Worm (Caenorhabditis elegans) whole organism, midembryonic: ENCODE measurements around the gene C35D10.17.

Source experiments
- T22C8.4 ChIP-seq: fragments of 200-800 bp; sonication (Bioruptor generic); IDR thresholded peaks from 2 replicates; pipeline ENCODE4 v1.3.6; 2022; ENCODE audit warnings: missing genetic modification characterization, missing compliant biosample characterization
- cog-1 ChIP-seq: sonication (generic microtip); optimal IDR thresholded peaks from 2 replicates; lab custom pipeline; 2016; ENCODE audit warnings: missing genetic modification characterization, missing compliant biosample characterization
- flt-1 ChIP-seq: fragments of 200-800 bp; sonication (Bioruptor generic); IDR thresholded peaks from 2 replicates; pipeline ENCODE4 v1.3.6; 2022; ENCODE audit warnings: missing genetic modification characterization, missing compliant biosample characterization
- klf-2 ChIP-seq: fragments of 200-800 bp; sonication (Bioruptor generic); conservative IDR thresholded peaks from 2 replicates; pipeline ENCODE4 v1.3.6; 2022; ENCODE audit warnings: missing genetic modification reagents, missing genetic modification characterization, missing compliant biosample characterization
- med-1 ChIP-seq: sonication (generic microtip); optimal IDR thresholded peaks from 2 replicates; lab custom pipeline; 2017; ENCODE audit warnings: missing genetic modification characterization, mild to moderate bottlenecking, missing compliant biosample characterization, antibody characterized with exemption, missing genetic modification reagents; ENCODE audit not compliant: insufficient read depth
- ref-1 ChIP-seq: fragments of 200-800 bp; sonication (Bioruptor generic); conservative IDR thresholded peaks from 2 replicates; pipeline ENCODE4 v1.3.6; 2022; ENCODE audit warnings: missing genetic modification reagents, missing genetic modification characterization, missing compliant biosample characterization
- tab-1 ChIP-seq: fragments of 200-800 bp; sonication (Bioruptor generic); IDR thresholded peaks from 2 replicates; pipeline ENCODE4 v1.3.6; 2022; ENCODE audit warnings: missing genetic modification characterization, missing compliant biosample characterization
- ztf-23 ChIP-seq: fragments of 200-800 bp; sonication (Bioruptor generic); IDR thresholded peaks from 2 replicates; pipeline ENCODE4 v1.3.6; 2022; ENCODE audit warnings: missing genetic modification reagents, missing genetic modification characterization, missing compliant biosample characterization
- ztf-29 ChIP-seq: fragments of 200-800 bp; sonication (Bioruptor generic); IDR thresholded peaks from 2 replicates; pipeline ENCODE4 v1.3.6; 2022; ENCODE audit warnings: missing genetic modification reagents, missing genetic modification characterization, missing compliant biosample characterization

C35D10.17 gene

DNA sequence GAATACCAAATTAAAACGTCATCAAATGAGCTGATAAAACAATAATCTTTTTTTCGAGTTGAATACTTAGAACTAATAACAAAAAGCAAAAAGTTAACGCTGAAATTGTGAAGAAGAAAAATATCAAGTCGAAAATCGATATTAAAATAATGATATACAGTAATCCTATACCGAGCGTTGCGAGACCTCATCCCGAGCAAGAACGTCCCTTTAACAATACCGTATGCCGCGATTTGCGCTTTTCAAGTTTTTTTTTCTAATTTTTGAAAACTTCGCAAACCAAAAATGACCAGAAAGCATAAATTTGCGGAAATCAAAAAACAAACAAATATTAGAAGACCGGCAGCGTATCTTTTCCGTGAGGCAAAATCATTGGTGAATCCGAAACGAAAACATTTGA is 24.1 kb downstream of the C35D10.17 start, which contains the start of gene F26F4.5:
F26F4.5 (minus strand) TSS at position 256 of the 400 bp plus-strand sequence.
- TF ChIP-seq tab-1 (no peak), flt-1 (no peak), ref-1 (no peak), med-1 (GFP tag; lab: Kevin White, UChicago) (no peak), ztf-29 (no peak), klf-2 (no peak), T22C8.4 (GFP tag; lab: Robert Waterston, UW) (no peak), ztf-23 (GFP tag; lab: Robert Waterston, UW) (no peak), cog-1 (tag; lab: Kevin White, UChicago) (no peak)

DNA sequence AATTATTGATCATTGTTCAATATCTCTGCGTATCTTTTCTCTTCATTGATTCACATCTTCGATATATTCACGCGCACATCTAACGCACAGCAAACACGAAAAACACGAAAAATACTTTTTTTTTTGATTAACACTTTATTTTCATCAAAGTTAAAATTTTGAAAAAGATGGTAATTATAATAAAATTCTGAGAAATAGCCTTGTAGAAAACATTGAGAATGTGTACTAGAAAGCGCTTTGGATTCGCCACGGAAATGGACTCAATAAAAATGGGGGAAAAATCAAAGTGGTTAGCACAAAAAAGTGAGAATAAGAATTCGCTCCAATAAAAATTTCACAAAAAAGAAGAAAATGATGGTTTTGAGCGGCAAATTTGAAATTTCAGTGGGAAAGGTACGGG is 26.7 kb downstream of the C35D10.17 start, which contains the start of gene F26F4.6:
F26F4.6 (minus strand) TSS at position 101 of the 400 bp plus-strand sequence.
- TF ChIP-seq T22C8.4 (GFP tag; lab: Robert Waterston, UW) (no peak), tab-1 (no peak), med-1 (GFP tag; lab: Kevin White, UChicago) (no peak), ref-1 (no peak)

DNA sequence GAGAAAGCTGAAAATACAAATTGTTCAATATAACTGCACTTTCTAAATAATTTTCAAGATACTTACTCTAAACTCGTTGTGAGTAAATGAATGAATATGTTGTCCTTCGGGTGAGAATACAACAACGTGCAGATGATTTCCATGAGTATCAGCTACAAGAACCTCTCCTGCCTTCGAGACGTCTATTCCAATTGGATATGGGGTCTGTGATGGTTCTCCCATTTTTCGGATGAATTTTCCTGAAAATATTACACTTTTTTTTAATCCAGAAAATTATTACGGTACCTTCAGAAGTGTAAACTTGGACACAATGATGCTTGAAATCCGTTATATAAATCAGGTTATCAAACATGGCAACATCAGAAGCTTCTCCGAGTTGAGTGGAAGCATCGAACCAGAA is 28.5 kb downstream of the C35D10.17 start:
- TF ChIP-seq ref-1 (no peak), ztf-23 (GFP tag; lab: Robert Waterston, UW) (no peak), ztf-29 (no peak), T22C8.4 (GFP tag; lab: Robert Waterston, UW) (no peak), klf-2 (no peak), cog-1 (tag; lab: Kevin White, UChicago) (no peak), med-1 (GFP tag; lab: Kevin White, UChicago) (no peak), tab-1 (no peak), flt-1 (no peak)

DNA sequence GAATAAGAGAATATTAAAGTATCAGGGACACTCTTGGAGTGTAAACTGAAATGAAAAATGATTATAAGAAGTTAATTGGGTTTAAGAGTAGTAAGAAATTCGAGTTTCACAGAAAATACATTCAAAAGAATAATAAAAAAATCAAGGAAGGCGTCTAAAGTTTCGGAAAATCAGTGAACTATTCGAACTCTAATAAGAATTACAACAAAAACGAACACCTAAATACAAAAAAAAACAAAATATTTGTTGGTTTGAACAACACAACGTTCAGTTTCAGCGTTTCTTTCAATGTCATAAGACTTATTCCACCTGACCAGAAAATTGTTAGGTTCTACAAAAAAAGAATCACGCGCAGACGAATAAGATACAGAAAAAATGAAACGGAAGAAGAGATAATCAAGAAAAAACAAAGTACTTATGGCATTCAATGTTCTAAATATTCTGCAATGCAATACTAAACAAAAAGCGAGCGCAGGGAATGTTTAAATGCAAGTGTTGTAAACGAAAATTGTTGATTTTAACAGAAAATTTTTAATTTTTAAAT is 32.2 kb downstream of the C35D10.17 start, which contains the start of gene nhl-2:
nhl-2 (minus strand) TSS at position 51 of the 544 bp plus-strand sequence.
- no peak for TF ChIP-seq tab-1
- TF ChIP-seq med-1 (GFP tag; lab: Kevin White, UChicago): no peak
- TF ChIP-seq klf-2: no peak

DNA sequence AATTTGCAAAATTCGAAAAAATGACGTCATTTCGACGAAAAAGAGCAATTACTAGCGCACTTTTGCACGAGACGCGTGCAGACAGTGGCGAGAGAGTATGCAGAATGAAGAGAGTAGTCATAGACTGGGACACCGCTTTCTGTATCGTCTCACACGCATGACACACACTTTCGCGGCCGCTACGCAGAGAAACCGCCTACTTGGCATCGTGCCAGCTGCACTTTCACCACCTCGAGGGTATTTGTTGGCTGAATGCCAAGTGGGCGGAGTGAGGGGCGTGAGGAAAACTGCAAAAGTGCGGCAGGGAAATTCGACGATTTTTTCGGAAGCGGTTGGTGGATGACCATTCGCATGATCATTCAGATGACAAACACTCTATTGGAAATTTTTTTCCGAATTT is 32.9 kb downstream of the C35D10.17 start:
- TF ChIP-seq flt-1: peak; percentile 84
- TF ChIP-seq T22C8.4 (GFP tag; lab: Robert Waterston, UW): peak; percentile 36; the same call in 1 of the 2 replicates
- TF ChIP-seq klf-2: no peak
- peak; percentile 95 for TF ChIP-seq cog-1 (tag; lab: Kevin White, UChicago)
- peak; percentile 94 for TF ChIP-seq ztf-23 (GFP tag; lab: Robert Waterston, UW)

DNA sequence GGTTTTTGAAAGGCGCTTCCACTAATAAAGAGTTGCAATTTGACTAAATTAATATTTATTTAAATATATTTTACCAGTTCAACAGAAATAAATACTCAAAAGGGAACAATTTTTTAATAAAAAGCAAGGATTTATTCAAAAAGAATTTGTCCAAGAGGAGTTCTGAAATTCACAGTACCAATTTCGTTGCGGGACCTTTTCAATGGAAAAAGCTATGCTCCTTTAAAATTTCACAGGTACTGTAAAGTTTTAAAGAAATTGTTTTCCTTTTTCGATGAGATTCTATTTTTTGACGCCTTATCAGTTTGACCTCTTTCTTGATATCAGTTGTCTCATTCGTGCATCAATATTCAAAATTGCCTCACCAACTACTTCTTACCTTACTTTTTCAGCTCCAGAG is 33.4 kb downstream of the C35D10.17 start, which contains the start of gene tag-340:
tag-340 (plus strand) TSS at position 249 of the 400 bp plus-strand sequence.
- TF ChIP-seq ztf-23 (GFP tag; lab: Robert Waterston, UW): no peak
- no peak for TF ChIP-seq T22C8.4 (GFP tag; lab: Robert Waterston, UW)

DNA sequence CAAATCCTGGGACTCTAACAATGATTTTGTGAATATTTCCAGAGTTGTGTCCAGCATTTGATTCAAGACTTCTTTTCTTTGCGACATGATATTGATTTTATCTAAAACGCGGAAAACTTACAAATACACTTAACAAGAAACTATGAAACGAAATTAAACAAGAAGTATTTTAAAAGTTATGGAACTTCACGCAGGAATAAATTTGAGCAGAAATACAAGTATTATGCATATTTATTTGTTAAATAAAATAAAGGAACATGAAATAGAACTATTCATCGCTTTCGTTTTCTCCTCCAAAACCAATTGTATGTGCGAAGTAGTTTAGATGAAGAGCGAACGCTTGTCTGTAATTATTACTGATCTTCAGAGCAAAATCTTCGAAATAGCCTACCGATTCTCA is 36.9 kb downstream of the C35D10.17 start, which contains the start of gene kbp-2:
kbp-2 (minus strand) TSS at position 101 of the 400 bp plus-strand sequence.
- TF ChIP-seq tab-1: no peak
- TF ChIP-seq ref-1: no peak
- TF ChIP-seq klf-2: no peak
- TF ChIP-seq ztf-23 (GFP tag; lab: Robert Waterston, UW): no peak
- no peak for TF ChIP-seq med-1 (GFP tag; lab: Kevin White, UChicago)
- TF ChIP-seq T22C8.4 (GFP tag; lab: Robert Waterston, UW): no peak

DNA sequence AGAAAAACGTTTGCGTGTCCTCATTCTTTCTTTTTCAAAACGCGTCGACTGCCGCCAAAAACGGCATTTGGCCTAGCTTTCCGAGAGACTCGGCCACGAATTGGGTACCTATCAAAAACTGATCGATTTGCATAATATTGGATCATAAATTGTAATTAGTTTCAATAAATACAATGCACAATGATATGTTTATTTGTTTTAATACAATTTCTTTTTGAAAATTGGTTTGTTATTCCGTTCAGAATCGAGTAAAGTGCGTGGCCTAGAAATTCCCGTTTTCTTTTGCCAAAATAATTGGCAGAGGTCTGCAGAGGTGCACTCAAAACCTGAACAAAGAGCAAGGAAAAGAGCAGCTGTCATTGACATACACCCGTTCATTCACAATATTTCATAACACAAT is 38.5 kb downstream of the C35D10.17 start, which contains the start of gene F26F4.8:
F26F4.8 (minus strand) TSS at position 69 of the 400 bp plus-strand sequence.
- TF ChIP-seq T22C8.4 (GFP tag; lab: Robert Waterston, UW) (no peak), ref-1 (no peak)

DNA sequence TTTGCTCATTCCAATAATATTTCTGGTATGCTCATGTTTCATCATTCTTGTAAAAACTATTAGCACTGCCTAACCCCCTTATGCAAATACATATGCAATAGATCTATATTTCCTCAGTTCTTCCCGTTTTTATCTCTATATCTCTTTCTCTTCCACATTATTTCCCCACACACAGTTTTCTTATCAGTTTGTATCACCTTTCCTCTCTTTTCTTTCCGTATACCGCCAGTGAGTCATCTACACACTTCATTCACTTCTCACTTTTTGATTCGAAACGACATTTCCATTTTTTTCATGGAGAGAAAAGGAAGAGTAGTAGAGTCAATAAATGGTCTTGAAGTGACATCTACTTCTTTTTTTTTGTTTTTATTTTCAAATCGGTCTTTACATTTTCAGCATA is 39.5 kb downstream of the C35D10.17 start:
- no peak for TF ChIP-seq ztf-29
- TF ChIP-seq tab-1: no peak
- TF ChIP-seq ref-1: no peak
- TF ChIP-seq med-1 (GFP tag; lab: Kevin White, UChicago): no peak
- TF ChIP-seq flt-1: no peak

DNA sequence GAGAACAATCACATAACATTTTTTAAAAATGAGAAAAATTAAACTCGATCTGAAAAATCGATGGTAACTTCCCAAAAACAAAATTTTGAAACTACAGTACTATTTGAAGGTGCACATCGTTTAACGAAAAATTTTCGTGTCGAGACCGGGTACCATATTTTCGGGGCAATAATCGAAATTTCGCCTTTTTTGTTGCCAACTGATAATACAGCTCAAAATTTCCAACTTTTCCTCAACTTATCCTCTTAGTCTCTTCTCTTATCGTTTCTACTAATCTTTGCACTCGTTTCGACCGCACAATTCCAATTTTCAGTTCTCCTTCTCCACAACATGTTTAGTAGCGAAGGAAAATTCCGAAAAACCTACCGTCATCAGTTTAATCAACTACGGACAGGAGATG is 40.0 kb downstream of the C35D10.17 start, which contains the start of gene rom-1:
rom-1 (plus strand) TSS at position 301 of the 400 bp plus-strand sequence.
- TF ChIP-seq tab-1 (no peak), flt-1 (no peak), med-1 (GFP tag; lab: Kevin White, UChicago) (no peak)

DNA sequence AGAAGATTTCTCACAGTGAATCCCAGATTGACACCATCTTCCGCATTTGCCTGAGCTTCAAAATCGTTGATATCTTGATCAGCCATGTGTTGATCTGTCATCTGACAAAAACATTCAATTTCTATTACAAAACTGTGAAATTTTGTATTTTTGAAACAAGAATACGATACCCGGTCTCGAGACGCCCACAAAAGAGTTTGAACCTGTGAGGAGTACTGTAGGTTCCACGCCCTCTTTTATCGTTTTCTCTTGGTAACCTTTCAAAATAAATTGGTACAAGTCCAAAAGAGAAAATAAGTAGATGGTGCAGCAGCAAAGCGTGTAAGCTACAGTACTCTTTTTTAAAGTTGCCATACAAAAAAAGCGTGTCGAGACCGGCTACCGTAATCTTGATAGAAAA is 43.1 kb downstream of the C35D10.17 start, which contains the start of gene F26F4.12:
F26F4.12 (minus strand) TSS at position 101 of the 400 bp plus-strand sequence.
- TF ChIP-seq T22C8.4 (GFP tag; lab: Robert Waterston, UW): no peak
- TF ChIP-seq cog-1 (tag; lab: Kevin White, UChicago): no peak
- no peak for TF ChIP-seq tab-1
- no peak for TF ChIP-seq ztf-23 (GFP tag; lab: Robert Waterston, UW)
- no peak for TF ChIP-seq klf-2
- TF ChIP-seq flt-1: no peak
- no peak for TF ChIP-seq ztf-29
- no peak for TF ChIP-seq med-1 (GFP tag; lab: Kevin White, UChicago)
- no peak for TF ChIP-seq ref-1
